Worm (Caenorhabditis elegans): Measurements from ENCODE around the gene Y54G2A.12.

Y54G2A.12 gene

DNA sequence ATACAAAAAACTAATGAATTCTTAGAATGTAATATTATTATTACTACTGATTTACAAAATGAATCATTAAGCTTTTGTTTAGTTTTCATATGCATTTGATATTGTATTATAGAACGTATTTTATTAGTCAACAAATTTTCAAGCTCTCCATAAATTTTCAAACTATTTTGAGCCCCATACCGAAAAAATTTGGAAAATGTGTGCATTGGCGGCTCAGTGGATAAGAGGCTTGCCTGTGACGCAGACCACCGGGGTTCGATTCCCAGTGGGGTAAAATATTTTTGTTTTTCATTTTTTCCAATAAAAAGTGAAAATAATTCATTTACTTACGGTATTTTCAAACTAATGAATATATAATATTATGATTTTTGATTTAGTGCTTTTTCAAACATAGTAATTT, 44.2 kb downstream of the Y54G2A.12 start:
- no peak for TF ChIP-seq ztf-11 (tag; optimal IDR thresholded peaks at IDR 0.05)
- TF ChIP-seq mxl-3 (GFP tag; optimal IDR thresholded peaks at IDR 0.05): no peak
- no peak for TF ChIP-seq spr-1 (tag; optimal IDR thresholded peaks at IDR 0.05)
- TF ChIP-seq tra-1 (GFP tag; IDR thresholded peaks at IDR 0.05): no peak
- TF ChIP-seq fkh-10 (GFP tag; optimal IDR thresholded peaks at IDR 0.05): no peak
- TF ChIP-seq daf-12 (tag; optimal IDR thresholded peaks at IDR 0.05): no peak
- TF ChIP-seq aha-1 (tag): no peak
- TF ChIP-seq nhr-42 (GFP tag; IDR thresholded peaks at IDR 0.05): no peak
- no peak for TF ChIP-seq lin-38 (GFP tag; IDR thresholded peaks at IDR 0.05)
- no peak for TF ChIP-seq ZK546.5 (tag; optimal IDR thresholded peaks at IDR 0.05)
- no peak for TF ChIP-seq dmd-9 (GFP tag; IDR thresholded peaks at IDR 0.05)

- TF ChIP-seq ceh-28 (tag; optimal IDR thresholded peaks at IDR 0.05) (peak; percentile 50), mep-1 (tag; optimal IDR thresholded peaks at IDR 0.05) (no peak), R02D3.7 (tag; optimal IDR thresholded peaks at IDR 0.05) (no peak)
Observed at ce11 chrIV:2736575-2736974, 46.1 kb downstream of the Y54G2A.12 start.

DNA sequence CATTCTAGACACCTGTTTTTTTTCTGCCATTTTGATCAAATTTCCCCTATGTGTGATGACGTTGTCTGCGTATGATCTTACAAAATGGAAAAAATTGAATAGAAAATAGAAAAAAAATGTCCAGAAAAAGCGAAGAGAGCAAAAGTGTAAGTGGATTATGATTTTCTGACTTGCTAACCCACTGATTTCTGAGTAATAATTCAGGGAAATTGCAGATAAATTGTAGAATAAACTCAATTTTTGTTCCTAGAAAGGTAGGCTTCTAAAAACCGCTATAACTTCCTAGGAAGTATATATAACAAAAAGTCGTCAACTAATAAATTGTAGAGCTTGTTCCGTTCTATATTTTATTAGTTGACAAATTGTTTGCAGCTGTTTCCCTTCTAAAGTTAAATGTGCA, 48.0 kb downstream of the Y54G2A.12 start:
- no peak for TF ChIP-seq snpc-4 (tag; optimal IDR thresholded peaks at IDR 0.05)

DNA sequence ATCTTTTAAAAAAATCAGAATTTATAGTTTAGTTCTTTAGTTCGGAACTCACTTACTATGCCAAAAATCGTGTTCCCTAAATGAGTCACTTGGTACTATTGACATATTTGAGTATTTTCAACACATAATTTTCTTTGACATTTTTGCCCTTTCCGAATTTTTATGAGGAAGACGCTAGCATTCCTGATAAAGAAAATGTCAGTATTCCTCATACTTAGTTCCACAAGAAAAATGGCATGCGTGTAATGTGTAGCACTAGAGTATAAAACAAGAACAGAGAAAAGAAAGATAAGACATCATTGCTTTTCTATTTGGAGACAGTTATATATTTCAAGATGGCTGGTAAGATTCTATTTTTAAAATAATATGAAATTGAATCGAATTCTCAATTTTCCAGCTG, 52.7 kb downstream of the Y54G2A.12 start, which contains the start of gene Y94H6A.2:
Gene Y94H6A.2, plus strand, starts transcription at position 336 of the 400 bp plus-strand sequence.
- TF ChIP-seq ces-1 (GFP tag; optimal IDR thresholded peaks at IDR 0.05): no peak
- TF ChIP-seq mep-1 (tag; optimal IDR thresholded peaks at IDR 0.05): no peak
- no peak for TF ChIP-seq nhr-42 (GFP tag; IDR thresholded peaks at IDR 0.05)
- no peak for TF ChIP-seq R02D3.7 (tag; optimal IDR thresholded peaks at IDR 0.05)
- TF ChIP-seq dve-1 (tag; optimal IDR thresholded peaks at IDR 0.05; ENCODE audit: insufficient read depth): peak; percentile 19
- no peak for TF ChIP-seq zag-1 (tag; optimal IDR thresholded peaks at IDR 0.05)
- TF ChIP-seq cey-2 (tag; optimal IDR thresholded peaks at IDR 0.05; ENCODE audit: borderline replicate concordance, insufficient read depth): no peak
- TF ChIP-seq ceh-62 (tag; optimal IDR thresholded peaks at IDR 0.05): no peak
- no peak for TF ChIP-seq nhr-41 (GFP tag; IDR thresholded peaks at IDR 0.05)
- TF ChIP-seq daf-16 (GFP tag; optimal IDR thresholded peaks at IDR 0.05): no peak
- no peak for TF ChIP-seq daf-16 (tag; optimal IDR thresholded peaks at IDR 0.05)
- TF ChIP-seq nhr-25 (tag; optimal IDR thresholded peaks at IDR 0.05; ENCODE audit: borderline replicate concordance, insufficient read depth): no peak
- no peak for TF ChIP-seq tag-97 (GFP tag; IDR thresholded peaks at IDR 0.05)
- no peak for TF ChIP-seq pha-4 (GFP tag; IDR thresholded peaks at IDR 0.05)
- no peak for TF ChIP-seq pha-4 (tag; optimal IDR thresholded peaks at IDR 0.05)
- TF ChIP-seq dmd-6 (GFP tag; IDR thresholded peaks at IDR 0.05): peak; percentile 37; the same call in 1 of the 2 replicates
- peak; percentile 61 for TF ChIP-seq nhr-28 (tag; optimal IDR thresholded peaks at IDR 0.05)
- TF ChIP-seq dmd-8 (GFP tag; IDR thresholded peaks at IDR 0.05): no peak
- TF ChIP-seq snpc-1.2 (GFP tag; IDR thresholded peaks at IDR 0.05): no peak
- no peak for TF ChIP-seq ama-1 (optimal IDR thresholded peaks at IDR 0.05)
- TF ChIP-seq mxl-3 (GFP tag; optimal IDR thresholded peaks at IDR 0.05): no peak
- no peak for TF ChIP-seq jun-1 (tag; optimal IDR thresholded peaks at IDR 0.05)
- TF ChIP-seq Y48G9A.11 (GFP tag; IDR thresholded peaks at IDR 0.05): no peak
- peak; percentile 25 for TF ChIP-seq T20F7.1 (GFP tag; optimal IDR thresholded peaks at IDR 0.05)
- TF ChIP-seq ceh-20 (GFP tag; IDR thresholded peaks at IDR 0.05): no peak
- peak; percentile 47 for TF ChIP-seq pqm-1 (tag; optimal IDR thresholded peaks at IDR 0.05)
- no peak for TF ChIP-seq lir-3 (tag; optimal IDR thresholded peaks at IDR 0.05)
